Worm (Caenorhabditis elegans) whole organism, midembryonic: ENCODE measurements around the gene usp-50.

ENCODE experiments used
- cog-1 ChIP-seq: sonication (generic microtip); optimal IDR thresholded peaks from 2 replicates; lab custom pipeline; 2016; ENCODE audit warnings: missing genetic modification characterization, missing compliant biosample characterization
- klf-2 ChIP-seq: fragments of 200-800 bp; sonication (Bioruptor generic); conservative IDR thresholded peaks from 2 replicates; pipeline ENCODE4 v1.3.6; 2022; ENCODE audit warnings: missing genetic modification reagents, missing genetic modification characterization, missing compliant biosample characterization
- ref-1 ChIP-seq: fragments of 200-800 bp; sonication (Bioruptor generic); conservative IDR thresholded peaks from 2 replicates; pipeline ENCODE4 v1.3.6; 2022; ENCODE audit warnings: missing genetic modification reagents, missing genetic modification characterization, missing compliant biosample characterization
- tab-1 ChIP-seq: fragments of 200-800 bp; sonication (Bioruptor generic); IDR thresholded peaks from 2 replicates; pipeline ENCODE4 v1.3.6; 2022; ENCODE audit warnings: missing genetic modification characterization, missing compliant biosample characterization

ce11 chrV:17905765-17906164 is 19.0 kb upstream of the usp-50 start:
- no peak for TF ChIP-seq klf-2 (GFP tag; lab: Robert Waterston, UW)
- TF ChIP-seq ref-1 (GFP tag; lab: Robert Waterston, UW) = no peak
- TF ChIP-seq tab-1 (GFP tag; lab: Robert Waterston, UW) = no peak
- TF ChIP-seq cog-1 (tag; lab: Kevin White, UChicago) = no peak
